Worm (Caenorhabditis elegans) whole organism, early embryonic: ENCODE measurements around the gene cysl-2.

ENCODE experiments used
- F13C5.2 ChIP-seq: sonication (generic microtip); optimal IDR thresholded peaks from 2 replicates; lab custom pipeline; 2017; ENCODE audit warnings: mild to moderate bottlenecking, missing genetic modification characterization, inconsistent platforms, missing compliant biosample characterization
- aly-1 ChIP-seq: sonication (generic microtip); optimal IDR thresholded peaks from 2 replicates; lab custom pipeline; 2016; ENCODE audit warnings: missing genetic modification characterization, missing compliant biosample characterization
- ama-1 ChIP-seq: fragments of 150-350 bp; optimal IDR thresholded peaks from 2 replicates; lab custom pipeline; 2014
- ceh-36 ChIP-seq: sonication (generic microtip); optimal IDR thresholded peaks from 2 replicates; lab custom pipeline; 2016; ENCODE audit warnings: missing genetic modification characterization, inconsistent platforms, missing compliant biosample characterization
- flt-1 ChIP-seq: fragments of 200-800 bp; sonication (Bioruptor generic); IDR thresholded peaks from 2 replicates; pipeline ENCODE4 v1.3.6; 2022; ENCODE audit warnings: missing genetic modification characterization, missing compliant biosample characterization
- tra-4 ChIP-seq: sonication (generic microtip); optimal IDR thresholded peaks from 2 replicates; lab custom pipeline; 2017; ENCODE audit warnings: missing genetic modification characterization, missing compliant biosample characterization

ce11 chrII:14534000-14534399 lies 39.7 kb upstream of the cysl-2 start, which contains the start of gene C04H5.1:
- TF ChIP-seq F13C5.2 (tag; lab: Kevin White, UChicago) (no peak), ceh-36 (no peak), ama-1 (lab: Kevin White, UChicago) (no peak), flt-1 (GFP tag; lab: Robert Waterston, UW) (no peak), aly-1 (tag; lab: Kevin White, UChicago) (no peak), tra-4 (no peak)
